Fruit fly (Drosophila melanogaster): Measurements from ENCODE around the gene CG17292.

DNA sequence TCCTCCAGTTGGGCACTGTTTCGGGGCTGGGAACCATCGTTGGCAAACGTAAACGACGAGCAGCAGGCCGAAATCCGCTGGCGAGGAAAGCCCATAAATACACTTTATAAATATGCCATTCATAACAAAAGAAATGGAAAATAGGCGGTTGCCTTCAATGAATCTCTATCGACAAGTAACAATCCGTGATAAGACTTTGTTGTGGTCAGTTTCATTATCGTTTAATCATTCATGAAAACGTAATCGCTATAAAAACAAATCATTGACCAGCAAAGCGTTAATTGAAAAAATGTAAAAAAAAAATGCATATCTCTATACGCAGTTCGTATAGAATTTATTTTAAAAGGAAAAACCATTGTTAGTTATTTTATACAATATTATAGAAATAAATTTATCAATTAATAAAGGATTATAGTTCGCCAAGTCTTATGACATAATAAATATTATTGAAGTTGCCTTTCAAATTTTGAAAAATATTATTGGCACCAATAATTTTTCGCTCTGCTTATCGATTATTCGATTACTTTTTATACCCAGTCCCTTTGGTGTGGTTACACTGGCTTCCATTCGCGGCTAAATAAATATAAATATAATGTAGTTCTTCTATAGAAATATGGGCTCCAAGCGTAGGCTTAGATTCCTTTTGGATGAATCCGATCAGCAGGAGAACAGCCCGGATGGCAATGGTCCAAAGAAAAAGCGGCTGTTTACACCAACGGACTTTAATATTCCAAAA is 29.8 kb downstream of the CG17292 start, which contains the start of gene CG31898:
- TF ChIP-seq CG9609 (GFP tag; optimal IDR thresholded peaks at IDR 0.05) (no peak), Ptx1 (GFP tag; IDR thresholded peaks at IDR 0.05) (no peak), CG11093 (GFP tag; IDR thresholded peaks at IDR 0.05) (no peak), Sin3A (optimal IDR thresholded peaks at IDR 0.05) (no peak)
